Worm (Caenorhabditis elegans) whole organism, young adult: ENCODE results near the gene C18E9.7.

Source experiments
- B0019.2 ChIP-seq: fragments of 200-800 bp; sonication (Bioruptor generic); conservative IDR thresholded peaks from 2 replicates; pipeline ENCODE4 v1.3.6; 2022; ENCODE audit warnings: missing genetic modification reagents, missing genetic modification characterization, missing compliant biosample characterization
- B0261.1 ChIP-seq: sonication (generic microtip); optimal IDR thresholded peaks from 2 replicates; lab custom pipeline; 2016; ENCODE audit warnings: mild to moderate bottlenecking, missing genetic modification characterization, moderate library complexity, missing compliant biosample characterization
- C06A6.2 ChIP-seq: fragments of 200-800 bp; sonication (Bioruptor generic); conservative IDR thresholded peaks from 2 replicates; pipeline ENCODE4 v1.3.6; 2022; ENCODE audit warnings: missing genetic modification characterization, missing compliant biosample characterization
- D2030.7 ChIP-seq: fragments of 200-800 bp; sonication (Bioruptor generic); IDR thresholded peaks from 2 replicates; pipeline ENCODE4 v1.3.6; 2022; ENCODE audit warnings: missing genetic modification reagents, missing genetic modification characterization, missing compliant biosample characterization
- F10E7.11 ChIP-seq: sonication (generic microtip); optimal IDR thresholded peaks from 2 replicates; lab custom pipeline; 2017; ENCODE audit warnings: mild to moderate bottlenecking, missing genetic modification characterization, moderate library complexity, missing compliant biosample characterization
- F22D6.2 ChIP-seq: sonication (generic microtip); optimal IDR thresholded peaks from 2 replicates; lab custom pipeline; 2016; ENCODE audit warnings: mild to moderate bottlenecking, missing genetic modification characterization, missing compliant biosample characterization
- F57A8.1 ChIP-seq: fragments of 200-800 bp; sonication (Bioruptor generic); optimal IDR thresholded peaks from 2 replicates; lab custom pipeline; 2018; ENCODE audit warnings: mild to moderate bottlenecking, missing genetic modification characterization, moderate library complexity, missing compliant biosample characterization
- K12H6.12 ChIP-seq: fragments of 200-800 bp; sonication (Bioruptor generic); optimal IDR thresholded peaks from 2 replicates; lab custom pipeline; 2018; ENCODE audit warnings: mild to moderate bottlenecking, missing genetic modification characterization, missing compliant biosample characterization
- Y53G8AR.9 ChIP-seq: fragments of 200-800 bp; sonication (Bioruptor generic); conservative IDR thresholded peaks from 2 replicates; pipeline ENCODE4 v1.3.6; 2022; ENCODE audit warnings: missing genetic modification reagents, missing genetic modification characterization, missing compliant biosample characterization
- Y79H2A.3 ChIP-seq: fragments of 200-800 bp; sonication (Bioruptor generic); conservative IDR thresholded peaks from 2 replicates; pipeline ENCODE4 v1.3.6; 2022; ENCODE audit warnings: missing genetic modification reagents, missing genetic modification characterization, missing compliant biosample characterization
- akir-1 ChIP-seq: fragments of 200-800 bp; sonication (Bioruptor generic); optimal IDR thresholded peaks from 2 replicates; lab custom pipeline; 2018; ENCODE audit warnings: mild to moderate bottlenecking, missing genetic modification characterization, moderate library complexity, missing compliant biosample characterization
- aptf-3 ChIP-seq: fragments of 200-800 bp; sonication (Bioruptor generic); IDR thresholded peaks from 2 replicates; pipeline ENCODE4 v1.3.6; 2022; ENCODE audit warnings: missing genetic modification characterization, missing compliant biosample characterization
- atf-7 ChIP-seq: sonication (generic microtip); optimal IDR thresholded peaks from 2 replicates; lab custom pipeline; 2017; ENCODE audit warnings: mild to moderate bottlenecking, missing genetic modification characterization, missing compliant biosample characterization
- cebp-1 ChIP-seq, 2 experiments: fragments of 200-800 bp in 1 of 2; sonication (Bioruptor generic) in 1 of 2; sonication (generic microtip) in 1 of 2; IDR thresholded peaks in 1 of 2; optimal IDR thresholded peaks in 1 of 2; 2 replicates each; pipeline versions ENCODE4 v1.3.6 to Lab custom; 2017 to 2022; ENCODE audit warnings: missing compliant biosample characterization in 2 of 2, missing genetic modification characterization in 2 of 2, mild to moderate bottlenecking in 1 of 2, missing genetic modification reagents in 1 of 2, moderate library complexity in 1 of 2
- ceh-40 ChIP-seq: fragments of 200-800 bp; sonication (Bioruptor generic); IDR thresholded peaks from 2 replicates; pipeline ENCODE4 v1.3.6; 2022; ENCODE audit warnings: missing genetic modification characterization, missing compliant biosample characterization
- ceh-58 ChIP-seq: fragments of 200-800 bp; sonication (Bioruptor generic); IDR thresholded peaks from 2 replicates; pipeline ENCODE4 v1.3.6; 2022; ENCODE audit warnings: missing genetic modification characterization, missing compliant biosample characterization
- ceh-91 ChIP-seq: fragments of 200-800 bp; sonication (Bioruptor generic); IDR thresholded peaks from 2 replicates; pipeline ENCODE4 v1.3.6; 2022; ENCODE audit warnings: missing genetic modification reagents, missing genetic modification characterization, missing compliant biosample characterization
- die-1 ChIP-seq: sonication (generic microtip); optimal IDR thresholded peaks from 2 replicates; lab custom pipeline; 2016; ENCODE audit warnings: missing genotype, mild to moderate bottlenecking, missing genetic modification characterization, missing compliant biosample characterization
- egl-44 ChIP-seq: fragments of 200-800 bp; sonication (Bioruptor generic); IDR thresholded peaks from 2 replicates; pipeline ENCODE4 v1.3.6; 2022; ENCODE audit warnings: missing genetic modification reagents, missing genetic modification characterization, missing compliant biosample characterization
- egrh-3 ChIP-seq: fragments of 200-800 bp; sonication (Bioruptor generic); IDR thresholded peaks from 2 replicates; pipeline ENCODE4 v1.3.6; 2022; ENCODE audit warnings: missing genetic modification reagents, missing genetic modification characterization, missing compliant biosample characterization
- ekl-4 ChIP-seq: fragments of 200-800 bp; sonication (Bioruptor generic); IDR thresholded peaks from 2 replicates; pipeline ENCODE4 v1.3.6; 2022; ENCODE audit warnings: missing genetic modification reagents, missing genetic modification characterization, missing compliant biosample characterization
- fkh-3 ChIP-seq: sonication (generic microtip); optimal IDR thresholded peaks from 2 replicates; lab custom pipeline; 2016; ENCODE audit warnings: mild to moderate bottlenecking, missing genetic modification characterization, missing compliant biosample characterization
- hrde-1 ChIP-seq: sonication (generic microtip); optimal IDR thresholded peaks from 2 replicates; lab custom pipeline; 2016; ENCODE audit warnings: missing genetic modification characterization, mild to moderate bottlenecking, missing compliant biosample characterization, moderate library complexity, missing genotype, missing genetic modification reagents, borderline replicate concordance
- lag-1 ChIP-seq: fragments of 200-800 bp; sonication (Bioruptor generic); IDR thresholded peaks from 2 replicates; pipeline ENCODE4 v1.3.6; 2022; ENCODE audit warnings: missing genetic modification reagents, missing genetic modification characterization, missing compliant biosample characterization
- let-607 ChIP-seq, 2 experiments: fragments of 200-800 bp in 1 of 2; sonication (Bioruptor generic) in 1 of 2; sonication (generic microtip) in 1 of 2; optimal IDR thresholded peaks; 2 replicates each; lab custom pipeline; 2016 to 2018; ENCODE audit warnings: mild to moderate bottlenecking in 2 of 2, missing compliant biosample characterization in 2 of 2, missing genetic modification characterization in 2 of 2, moderate library complexity in 2 of 2, missing genotype in 1 of 2
- lin-26 ChIP-seq: fragments of 200-800 bp; sonication (Bioruptor generic); IDR thresholded peaks from 2 replicates; pipeline ENCODE4 v1.3.6; 2022; ENCODE audit warnings: missing genetic modification reagents, missing genetic modification characterization, missing compliant biosample characterization
- lin-54 ChIP-seq: fragments of 200-800 bp; sonication (Bioruptor generic); optimal IDR thresholded peaks from 2 replicates; lab custom pipeline; 2018; ENCODE audit warnings: mild to moderate bottlenecking, missing genetic modification characterization, missing compliant biosample characterization
- lsl-1 ChIP-seq: fragments of 200-800 bp; sonication (Bioruptor generic); optimal IDR thresholded peaks from 2 replicates; lab custom pipeline; 2018; ENCODE audit warnings: mild to moderate bottlenecking, missing genetic modification characterization, moderate library complexity, missing compliant biosample characterization
- madf-10 ChIP-seq: sonication (generic microtip); optimal IDR thresholded peaks from 2 replicates; lab custom pipeline; 2016; ENCODE audit warnings: mild to moderate bottlenecking, missing genetic modification characterization, missing compliant biosample characterization
- madf-6 ChIP-seq: fragments of 200-800 bp; sonication (Bioruptor generic); IDR thresholded peaks from 2 replicates; pipeline ENCODE4 v1.3.6; 2022; ENCODE audit warnings: missing genetic modification reagents, missing genetic modification characterization, missing compliant biosample characterization
- madf-8 ChIP-seq: fragments of 200-800 bp; sonication (Bioruptor generic); conservative IDR thresholded peaks from 2 replicates; pipeline ENCODE4 v1.3.6; 2022; ENCODE audit warnings: missing genetic modification reagents, missing genetic modification characterization, missing compliant biosample characterization
- mcd-1 ChIP-seq: fragments of 200-800 bp; sonication (Bioruptor generic); IDR thresholded peaks from 2 replicates; pipeline ENCODE4 v1.3.6; 2022; ENCODE audit warnings: missing genetic modification reagents, missing genetic modification characterization, missing compliant biosample characterization
- nhr-179 ChIP-seq: sonication (generic microtip); optimal IDR thresholded peaks from 2 replicates; lab custom pipeline; 2016; ENCODE audit warnings: mild to moderate bottlenecking, missing genetic modification characterization, missing compliant biosample characterization
- nhr-27 ChIP-seq: fragments of 200-800 bp; sonication (Bioruptor generic); optimal IDR thresholded peaks from 2 replicates; lab custom pipeline; 2018; ENCODE audit warnings: mild to moderate bottlenecking, missing genetic modification characterization, moderate library complexity, missing compliant biosample characterization
- pha-4 ChIP-seq: fragments of 150-350 bp; sonication (generic microtip); optimal IDR thresholded peaks from 2 replicates; lab custom pipeline; 2014; ENCODE audit warnings: missing biosample characterization, missing genetic modification reagents, missing genetic modification characterization
- rcor-1 ChIP-seq: fragments of 200-800 bp; sonication (Bioruptor generic); IDR thresholded peaks from 2 replicates; pipeline ENCODE4 v1.3.6; 2022; ENCODE audit warnings: missing genetic modification reagents, missing genetic modification characterization, missing compliant biosample characterization
- rec-8 ChIP-seq, 2 experiments: sonication (generic microtip); optimal IDR thresholded peaks; 2 replicates each; lab custom pipeline; 2016; ENCODE audit warnings: mild to moderate bottlenecking in 2 of 2, missing genetic modification characterization in 2 of 2, missing genetic modification reagents in 2 of 2, missing genotype in 2 of 2, missing biosample characterization in 1 of 2, missing compliant biosample characterization in 1 of 2, moderate library complexity in 1 of 2
- repo-1 ChIP-seq: sonication (generic microtip); optimal IDR thresholded peaks from 2 replicates; lab custom pipeline; 2017; ENCODE audit warnings: mild to moderate bottlenecking, missing genetic modification characterization, missing compliant biosample characterization
- snpc-4 ChIP-seq, 5 experiments: fragments of 150-350 bp in 1 of 5; sonication (generic microtip) in 4 of 5; optimal IDR thresholded peaks; 2 replicates each; lab custom pipeline; 2014 to 2018; ENCODE audit warnings: missing genetic modification characterization in 5 of 5, missing biosample characterization in 3 of 5, antibody characterized with exemption in 2 of 5, mild to moderate bottlenecking in 2 of 5, missing compliant biosample characterization in 2 of 5, missing genotype in 2 of 5, moderate library complexity in 2 of 5, missing genetic modification reagents in 1 of 5
- somi-1 ChIP-seq: fragments of 200-800 bp; sonication (Bioruptor generic); optimal IDR thresholded peaks from 2 replicates; lab custom pipeline; 2018; ENCODE audit warnings: mild to moderate bottlenecking, missing genetic modification characterization, missing compliant biosample characterization
- tbp1 ChIP-seq: fragments of 200-800 bp; sonication (Bioruptor generic); optimal IDR thresholded peaks from 2 replicates; lab custom pipeline; 2018; ENCODE audit warnings: mild to moderate bottlenecking, missing genetic modification characterization, missing compliant biosample characterization
- tbx-9 ChIP-seq: sonication (generic microtip); optimal IDR thresholded peaks from 2 replicates; lab custom pipeline; 2016; ENCODE audit warnings: borderline replicate concordance, missing genetic modification characterization, inconsistent platforms, missing compliant biosample characterization
- tlf-1 ChIP-seq: fragments of 200-800 bp; sonication (Bioruptor generic); optimal IDR thresholded peaks from 2 replicates; lab custom pipeline; 2018; ENCODE audit warnings: mild to moderate bottlenecking, missing genetic modification characterization, missing compliant biosample characterization
- unc-130 ChIP-seq: sonication (generic microtip); optimal IDR thresholded peaks from 2 replicates; lab custom pipeline; 2016; ENCODE audit warnings: missing genetic modification reagents, missing genetic modification characterization, missing compliant biosample characterization
- unc-62 ChIP-seq: fragments of 150-350 bp; optimal IDR thresholded peaks from 2 replicates; lab custom pipeline; 2014; ENCODE audit warnings: missing biosample characterization, missing genetic modification reagents, missing genetic modification characterization
- zfh-2 ChIP-seq: fragments of 200-800 bp; sonication (Bioruptor generic); conservative IDR thresholded peaks from 2 replicates; pipeline ENCODE4 v1.3.6; 2022; ENCODE audit warnings: missing genetic modification reagents, missing genetic modification characterization, missing compliant biosample characterization
- zim-3 ChIP-seq: sonication (generic microtip); optimal IDR thresholded peaks from 2 replicates; lab custom pipeline; 2017; ENCODE audit warnings: mild to moderate bottlenecking, missing genetic modification characterization, moderate library complexity, missing compliant biosample characterization
- ztf-3 ChIP-seq: fragments of 200-800 bp; sonication (Bioruptor generic); optimal IDR thresholded peaks from 2 replicates; lab custom pipeline; 2018; ENCODE audit warnings: mild to moderate bottlenecking, missing genetic modification characterization, missing compliant biosample characterization

The C18E9.7 gene

DNA sequence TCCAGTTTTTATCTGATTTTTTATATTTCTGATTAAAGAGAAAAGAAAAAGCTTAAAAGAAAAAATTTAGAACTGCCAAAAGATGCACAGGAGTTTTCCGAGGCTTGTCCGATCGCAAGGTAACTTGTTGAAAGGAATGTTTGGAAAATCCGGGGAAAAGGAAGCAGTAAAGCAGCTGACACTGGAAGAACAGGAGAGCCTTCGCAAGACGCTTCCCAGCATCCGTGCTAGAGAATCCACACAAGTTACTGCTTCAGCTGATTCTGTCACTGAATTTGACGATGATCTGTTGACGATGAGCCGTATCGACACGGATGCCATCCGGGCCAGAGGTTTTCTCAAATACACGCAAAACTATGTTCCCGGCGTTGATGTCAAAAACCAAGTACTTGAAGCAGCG is 52.8 kb downstream of the C18E9.7 start, which contains the start of gene mrpl-50 (continued):
- TF ChIP-seq unc-62 (GFP tag; lab: Kevin White, UChicago): no peak
- no peak for TF ChIP-seq B0261.1 (tag; lab: Kevin White, UChicago)
- TF ChIP-seq madf-6: peak; percentile 65
- TF ChIP-seq tbx-9 (tag; lab: Kevin White, UChicago): no peak
- TF ChIP-seq ekl-4 (GFP tag; lab: Robert Waterston, UW): peak; percentile 50
- no peak for TF ChIP-seq zim-3 (tag; lab: Kevin White, UChicago)
- no peak for TF ChIP-seq egrh-3 (GFP tag; lab: Robert Waterston, UW)
- TF ChIP-seq repo-1: peak; percentile 59
- TF ChIP-seq aptf-3 (GFP tag; lab: Robert Waterston, UW): no peak
- TF ChIP-seq Y53G8AR.9 (GFP tag; lab: Robert Waterston, UW): peak; percentile 76; the same call in 1 of the 2 replicates
- TF ChIP-seq die-1 (tag; lab: Kevin White, UChicago): no peak
- TF ChIP-seq ztf-3: no peak
- peak; percentile 29; the same call in 1 of the 2 replicates for TF ChIP-seq zfh-2 (GFP tag; lab: Robert Waterston, UW)
- no peak for TF ChIP-seq Y79H2A.3
- no peak for TF ChIP-seq D2030.7
- TF ChIP-seq hrde-1 (tag; lab: Kevin White, UChicago): no peak
- TF ChIP-seq fkh-3 (tag; lab: Kevin White, UChicago): no peak
- TF ChIP-seq akir-1 (GFP tag; lab: Kevin White, UChicago): no peak
- no peak for TF ChIP-seq snpc-4 (GFP tag; optimal IDR thresholded peaks at IDR 0.05; lab: Kevin White, UChicago)
- TF ChIP-seq snpc-4 (tag; optimal IDR thresholded peaks at IDR 0.05; lab: Kevin White, UChicago): no peak
- TF ChIP-seq pha-4 (tag; lab: Kevin White, UChicago): no peak
- no peak for TF ChIP-seq tbp1 (GFP tag; lab: Kevin White, UChicago)
- no peak for TF ChIP-seq rec-8 (tag; optimal IDR thresholded peaks at IDR 0.05; lab: Kevin White, UChicago)
- TF ChIP-seq egl-44 (GFP tag; lab: Robert Waterston, UW): no peak
- no peak for TF ChIP-seq somi-1
- no peak for TF ChIP-seq ceh-58 (GFP tag; lab: Robert Waterston, UW)
- no peak for TF ChIP-seq lin-54 (GFP tag; lab: Kevin White, UChicago)
- no peak for TF ChIP-seq lag-1 (GFP tag; lab: Robert Waterston, UW)
- TF ChIP-seq B0019.2: no peak
- TF ChIP-seq tlf-1: no peak
- TF ChIP-seq cebp-1 (GFP tag; IDR thresholded peaks at IDR 0.05; lab: Robert Waterston, UW): no peak
- TF ChIP-seq cebp-1 (tag; optimal IDR thresholded peaks at IDR 0.05; lab: Kevin White, UChicago): peak; percentile 20
- TF ChIP-seq F22D6.2 (tag; lab: Kevin White, UChicago): no peak
- no peak for TF ChIP-seq F10E7.11 (tag; lab: Kevin White, UChicago)
- TF ChIP-seq mcd-1: peak; percentile 43; the same call in 1 of the 2 replicates
- TF ChIP-seq lin-26 (GFP tag; lab: Robert Waterston, UW): no peak
- TF ChIP-seq nhr-179: no peak
- TF ChIP-seq rcor-1: no peak
- no peak for TF ChIP-seq ceh-91
- TF ChIP-seq madf-10 (tag; lab: Kevin White, UChicago): no peak
- no peak for TF ChIP-seq C06A6.2 (GFP tag; lab: Robert Waterston, UW)
- TF ChIP-seq let-607 (tag; optimal IDR thresholded peaks at IDR 0.05; lab: Kevin White, UChicago): no peak
- TF ChIP-seq madf-8: no peak
- no peak for TF ChIP-seq ceh-40 (GFP tag; lab: Robert Waterston, UW)
- no peak for TF ChIP-seq F57A8.1 (GFP tag; lab: Kevin White, UChicago)
- TF ChIP-seq lsl-1 (GFP tag; lab: Kevin White, UChicago): no peak
- no peak for TF ChIP-seq K12H6.12
- no peak for TF ChIP-seq nhr-27 (tag; lab: Kevin White, UChicago)
- no peak for TF ChIP-seq unc-130 (GFP tag; lab: Kevin White, UChicago)
- TF ChIP-seq atf-7: no peak
